Worm (Caenorhabditis elegans) whole organism, early embryonic: Measurements from ENCODE around the gene F43H9.4.

ENCODE experiments used
- ama-1 ChIP-seq: fragments of 150-350 bp; optimal IDR thresholded peaks from 2 replicates; lab custom pipeline; 2014
- ceh-13 ChIP-seq: fragments of 200-800 bp; sonication (Bioruptor generic); optimal IDR thresholded peaks from 2 replicates; lab custom pipeline; 2018; ENCODE audit warnings: mild to moderate bottlenecking, missing genetic modification characterization, missing compliant biosample characterization
- flt-1 ChIP-seq: fragments of 200-800 bp; sonication (Bioruptor generic); IDR thresholded peaks from 2 replicates; pipeline ENCODE4 v1.3.6; 2022; ENCODE audit warnings: missing genetic modification characterization, missing compliant biosample characterization
- sea-1 ChIP-seq: fragments of 200-800 bp; sonication (Bioruptor generic); conservative IDR thresholded peaks from 2 replicates; pipeline ENCODE4 v1.3.6; 2022; ENCODE audit warnings: missing genetic modification characterization, missing compliant biosample characterization
- tbx-11 ChIP-seq: fragments of 200-800 bp; sonication (Bioruptor generic); IDR thresholded peaks from 2 replicates; pipeline ENCODE4 v1.3.6; 2022; ENCODE audit warnings: missing genetic modification characterization, missing compliant biosample characterization
- tbx-37 ChIP-seq: fragments of 200-800 bp; sonication (Bioruptor generic); conservative IDR thresholded peaks from 2 replicates; pipeline ENCODE4 v1.3.6; 2022; ENCODE audit warnings: missing genetic modification reagents, missing genetic modification characterization, missing compliant biosample characterization

ce11 chrV:8016928-8017327 lies 9.6 kb upstream of the F43H9.4 start, which contains the start of gene sptl-2:
- TF ChIP-seq ceh-13 (GFP tag; lab: Kevin White, UChicago) (no peak), tbx-37 (no peak), sea-1 (GFP tag; lab: Robert Waterston, UW) (no peak), ama-1 (no peak), flt-1 (GFP tag; lab: Robert Waterston, UW) (no peak), tbx-11 (no peak)
